Fruit fly (Drosophila melanogaster) whole organism, embryonic: ENCODE data around the gene CG10660.

ENCODE experiments used
- Atf6 ChIP-seq: fragments of 200-800 bp; sonication (Bioruptor generic); IDR thresholded peaks from 2 replicates; pipeline ENCODE4 v1.3.6; 2022; ENCODE audit warnings: missing biosample characterization, missing genetic modification characterization
- CG10147 ChIP-seq: fragments of 200-800 bp; sonication (Bioruptor generic); optimal IDR thresholded peaks from 2 replicates; lab custom pipeline; 2019; ENCODE audit warnings: missing biosample characterization, mild to moderate bottlenecking, missing genetic modification characterization, moderate library complexity
- CG10321 ChIP-seq: fragments of 200-800 bp; sonication (Bioruptor generic); IDR thresholded peaks from 2 replicates; pipeline ENCODE4 v1.3.6; 2022; ENCODE audit warnings: missing biosample characterization, missing genetic modification characterization
- CG10959 ChIP-seq: fragments of 200-800 bp; sonication (Bioruptor generic); IDR thresholded peaks from 2 replicates; pipeline ENCODE4 v1.3.6; 2022; ENCODE audit warnings: missing biosample characterization, missing genetic modification characterization
- CG12391 ChIP-seq: fragments of 200-800 bp; sonication (Bioruptor generic); optimal IDR thresholded peaks from 3 replicates; lab custom pipeline; 2018; ENCODE audit warnings: missing biosample characterization, mild to moderate bottlenecking, missing genetic modification characterization, moderate library complexity
- CG14014 ChIP-seq: fragments of 200-800 bp; sonication (Bioruptor generic); IDR thresholded peaks from 2 replicates; pipeline ENCODE4 v1.3.6; 2022; ENCODE audit warnings: missing biosample characterization, missing genetic modification characterization
- CG14667 ChIP-seq: fragments of 200-800 bp; sonication (Bioruptor generic); IDR thresholded peaks from 2 replicates; pipeline ENCODE4 v1.3.6; 2022; ENCODE audit warnings: missing biosample characterization, missing genetic modification characterization
- CG15073 ChIP-seq: fragments of 200-800 bp; sonication (Bioruptor generic); optimal IDR thresholded peaks from 2 replicates; lab custom pipeline; 2016; ENCODE audit warnings: missing biosample characterization, missing genetic modification characterization
- CG1603 ChIP-seq: fragments of 200-800 bp; sonication (Bioruptor generic); optimal IDR thresholded peaks from 2 replicates; lab custom pipeline; 2019; ENCODE audit warnings: missing biosample characterization, mild to moderate bottlenecking, missing genetic modification characterization, moderate library complexity
- CG16779 ChIP-seq: fragments of 200-800 bp; sonication (Bioruptor generic); IDR thresholded peaks from 2 replicates; pipeline ENCODE4 v1.3.6; 2022; ENCODE audit warnings: missing biosample characterization, missing genetic modification characterization
- CG16813 ChIP-seq: fragments of 200-800 bp; sonication (Bioruptor generic); IDR thresholded peaks from 3 replicates; pipeline ENCODE4 v1.3.6; 2022; ENCODE audit warnings: missing biosample characterization, missing genetic modification characterization; ENCODE audit not compliant: partially characterized antibody
- CG18599 ChIP-seq: fragments of 200-800 bp; sonication (Bioruptor generic); optimal IDR thresholded peaks from 3 replicates; lab custom pipeline; 2017; ENCODE audit warnings: missing biosample characterization, missing genetic modification characterization, mild to moderate bottlenecking, moderate library complexity, missing genetic modification reagents
- CG5180 ChIP-seq: fragments of 200-800 bp; sonication (Bioruptor generic); optimal IDR thresholded peaks from 3 replicates; lab custom pipeline; 2017; ENCODE audit warnings: missing biosample characterization, missing genetic modification characterization, mild to moderate bottlenecking, moderate library complexity, missing genetic modification reagents
- CG7745 ChIP-seq: fragments of 200-800 bp; sonication (Bioruptor generic); optimal IDR thresholded peaks from 2 replicates; lab custom pipeline; 2018; ENCODE audit warnings: missing biosample characterization, mild to moderate bottlenecking, missing genetic modification characterization, moderate library complexity
- CG8290 ChIP-seq, 3 experiments: fragments of 200-800 bp; sonication (Bioruptor generic); optimal IDR thresholded peaks; 2 replicates each; lab custom pipeline; 2016 to 2019; ENCODE audit warnings: missing biosample characterization in 3 of 3, missing genetic modification characterization in 3 of 3, mild to moderate bottlenecking in 2 of 3, moderate library complexity in 1 of 3
- CG9437 ChIP-seq: fragments of 200-800 bp; sonication (Bioruptor generic); optimal IDR thresholded peaks from 2 replicates; lab custom pipeline; 2018; ENCODE audit warnings: missing biosample characterization, mild to moderate bottlenecking, missing genetic modification characterization
- Ets65A ChIP-seq: fragments of 200-800 bp; sonication (Bioruptor generic); peaks from one replicate; lab custom pipeline; 2016; ENCODE audit warnings: missing biosample characterization, missing genetic modification characterization
- Hand ChIP-seq: fragments of 200-800 bp; sonication (Bioruptor generic); optimal IDR thresholded peaks from 2 replicates; lab custom pipeline; 2017; ENCODE audit warnings: mild to moderate bottlenecking, missing biosample characterization, missing genetic modification reagents, missing genetic modification characterization
- Hey ChIP-seq: fragments of 200-800 bp; sonication (Bioruptor generic); optimal IDR thresholded peaks from 3 replicates; lab custom pipeline; 2018; ENCODE audit warnings: missing biosample characterization, mild to moderate bottlenecking, missing genetic modification characterization
- MESR4 ChIP-seq: fragments of 200-800 bp; sonication (Bioruptor generic); optimal IDR thresholded peaks from 2 replicates; lab custom pipeline; 2018; ENCODE audit warnings: missing biosample characterization, mild to moderate bottlenecking, missing genetic modification characterization, moderate library complexity
- Myb ChIP-seq: fragments of 200-800 bp; sonication (Bioruptor generic); optimal IDR thresholded peaks from 2 replicates; lab custom pipeline; 2016; ENCODE audit warnings: missing biosample characterization, missing genetic modification characterization
- Nf-YA ChIP-seq: fragments of 200-800 bp; sonication (Bioruptor generic); IDR thresholded peaks from 2 replicates; pipeline ENCODE4 v1.3.6; 2022; ENCODE audit warnings: missing biosample characterization, missing genetic modification characterization
- Opbp ChIP-seq: fragments of 200-800 bp; sonication (Bioruptor generic); IDR thresholded peaks from 3 replicates; pipeline ENCODE4 v1.3.6; 2022; ENCODE audit warnings: missing biosample characterization, missing genetic modification characterization; ENCODE audit not compliant: partially characterized antibody
- Six4 ChIP-seq: fragments of 200-800 bp; sonication (Bioruptor generic); optimal IDR thresholded peaks from 2 replicates; lab custom pipeline; 2016; ENCODE audit warnings: missing biosample characterization, missing genetic modification characterization
- Tbp ChIP-seq: fragments of >200 bp; optimal IDR thresholded peaks from 2 replicates; lab custom pipeline; 2018; ENCODE audit warnings: missing biosample characterization, missing genetic modification characterization
- aop ChIP-seq: fragments of 200-800 bp; sonication (Bioruptor generic); IDR thresholded peaks from 2 replicates; pipeline ENCODE4 v1.3.6; 2022; ENCODE audit warnings: missing biosample characterization, missing genetic modification characterization
- ara ChIP-seq: fragments of 200-800 bp; sonication (Bioruptor generic); IDR thresholded peaks from 2 replicates; pipeline ENCODE4 v1.3.6; 2022; ENCODE audit warnings: missing biosample characterization, missing genetic modification characterization
- bsh ChIP-seq, 2 experiments: fragments of 200-800 bp; sonication (Bioruptor generic); optimal IDR thresholded peaks; 2 replicates each; lab custom pipeline; 2017 to 2018; ENCODE audit warnings: mild to moderate bottlenecking in 2 of 2, missing biosample characterization in 2 of 2, missing genetic modification characterization in 2 of 2, moderate library complexity in 1 of 2
- caup ChIP-seq: fragments of 200-800 bp; sonication (Bioruptor generic); optimal IDR thresholded peaks from 3 replicates; lab custom pipeline; 2017; ENCODE audit warnings: missing biosample characterization, mild to moderate bottlenecking, missing genetic modification characterization, moderate library complexity; ENCODE audit not compliant: severe bottlenecking
- dm ChIP-seq: fragments of 200-800 bp; sonication (Bioruptor generic); optimal IDR thresholded peaks from 3 replicates; lab custom pipeline; 2016; ENCODE audit warnings: missing biosample characterization, missing genetic modification characterization
- eyg ChIP-seq: fragments of 200-800 bp; sonication (Bioruptor generic); optimal IDR thresholded peaks from 3 replicates; lab custom pipeline; 2016; ENCODE audit warnings: missing biosample characterization, missing genetic modification characterization
- fd3F ChIP-seq: fragments of 200-800 bp; sonication (Bioruptor generic); optimal IDR thresholded peaks from 2 replicates; lab custom pipeline; 2018; ENCODE audit warnings: missing biosample characterization, mild to moderate bottlenecking, missing genetic modification characterization, moderate library complexity
- mld ChIP-seq: fragments of 200-800 bp; sonication (Bioruptor generic); IDR thresholded peaks from 3 replicates; pipeline ENCODE4 v1.3.6; 2022; ENCODE audit warnings: missing biosample characterization, missing genetic modification characterization; ENCODE audit not compliant: partially characterized antibody
- onecut ChIP-seq: fragments of 200-800 bp; sonication (Bioruptor generic); IDR thresholded peaks from 2 replicates; pipeline ENCODE4 v1.3.6; 2022; ENCODE audit warnings: missing biosample characterization, missing genetic modification characterization
- pan ChIP-seq, 4 experiments: fragments of >200 bp in 3 of 4; fragments of 200-800 bp in 1 of 4; sonication (Bioruptor generic) in 1 of 4; optimal IDR thresholded peaks in 3 of 4; IDR thresholded peaks in 1 of 4; 2 replicates each; pipeline versions ENCODE4 v1.3.6 to Lab custom; 2017 to 2022; ENCODE audit warnings: missing biosample characterization in 2 of 4, missing genetic modification characterization in 2 of 4, mixed read lengths in 1 of 4
- prd ChIP-seq, 3 experiments: fragments of >200 bp in 2 of 3; fragments of 200-800 bp in 1 of 3; sonication (Bioruptor generic) in 1 of 3; optimal IDR thresholded peaks in 2 of 3; IDR thresholded peaks in 1 of 3; 2 replicates in 2 of 3; 3 replicates in 1 of 3; pipeline versions ENCODE4 v1.3.6 to Lab custom; 2017 to 2022; ENCODE audit warnings: missing biosample characterization in 1 of 3, missing genetic modification characterization in 1 of 3
- pum ChIP-seq: fragments of 200-800 bp; sonication (Bioruptor generic); optimal IDR thresholded peaks from 2 replicates; lab custom pipeline; 2016; ENCODE audit warnings: missing biosample characterization, missing genetic modification characterization
- ranshi ChIP-seq: fragments of 200-800 bp; sonication (Bioruptor generic); IDR thresholded peaks from 2 replicates; pipeline ENCODE4 v1.3.6; 2022; ENCODE audit warnings: missing biosample characterization, missing genetic modification characterization
- slbo ChIP-seq: fragments of 200-800 bp; sonication (Bioruptor generic); IDR thresholded peaks from 2 replicates; pipeline ENCODE4 v1.3.6; 2022; ENCODE audit warnings: missing biosample characterization, missing genetic modification characterization
- slp2 ChIP-seq: fragments of 200-800 bp; sonication (Bioruptor generic); optimal IDR thresholded peaks from 2 replicates; lab custom pipeline; 2016; ENCODE audit warnings: missing biosample characterization, missing genetic modification characterization
- sna ChIP-seq: fragments of 200-800 bp; sonication (Bioruptor generic); IDR thresholded peaks from 2 replicates; pipeline ENCODE4 v1.3.6; 2022; ENCODE audit warnings: missing biosample characterization, missing genetic modification characterization; ENCODE audit not compliant: partially characterized antibody
- so ChIP-seq: fragments of 200-800 bp; sonication (Bioruptor generic); IDR thresholded peaks from 3 replicates; pipeline ENCODE4 v1.3.6; 2022; ENCODE audit warnings: missing biosample characterization, missing genetic modification characterization
- tll ChIP-seq, 2 experiments: fragments of 200-800 bp in 1 of 2; fragments of >200 bp in 1 of 2; sonication (Bioruptor generic) in 1 of 2; optimal IDR thresholded peaks; 2 replicates each; lab custom pipeline; 2017 to 2019; ENCODE audit warnings: missing biosample characterization in 2 of 2, missing genetic modification characterization in 2 of 2, mild to moderate bottlenecking in 1 of 2, moderate library complexity in 1 of 2
- usp ChIP-seq: fragments of >200 bp; optimal IDR thresholded peaks from 2 replicates; lab custom pipeline; 2017; ENCODE audit warnings: missing biosample characterization, missing genetic modification characterization
- vfl ChIP-seq: fragments of 200-800 bp; sonication (Bioruptor generic); optimal IDR thresholded peaks from 2 replicates; lab custom pipeline; 2016; ENCODE audit warnings: missing biosample characterization, missing genetic modification characterization
- wor ChIP-seq: fragments of 200-800 bp; sonication (Bioruptor generic); IDR thresholded peaks from 2 replicates; pipeline ENCODE4 v1.3.6; 2022; ENCODE audit warnings: missing biosample characterization, missing genetic modification characterization
- yki ChIP-seq: fragments of >200 bp; optimal IDR thresholded peaks from 3 replicates; lab custom pipeline; 2018
- zen ChIP-seq: fragments of 200-800 bp; sonication (Bioruptor generic); optimal IDR thresholded peaks from 3 replicates; lab custom pipeline; 2018; ENCODE audit warnings: missing biosample characterization, mild to moderate bottlenecking, missing genetic modification characterization, moderate library complexity

Gene CG10660

DNA sequence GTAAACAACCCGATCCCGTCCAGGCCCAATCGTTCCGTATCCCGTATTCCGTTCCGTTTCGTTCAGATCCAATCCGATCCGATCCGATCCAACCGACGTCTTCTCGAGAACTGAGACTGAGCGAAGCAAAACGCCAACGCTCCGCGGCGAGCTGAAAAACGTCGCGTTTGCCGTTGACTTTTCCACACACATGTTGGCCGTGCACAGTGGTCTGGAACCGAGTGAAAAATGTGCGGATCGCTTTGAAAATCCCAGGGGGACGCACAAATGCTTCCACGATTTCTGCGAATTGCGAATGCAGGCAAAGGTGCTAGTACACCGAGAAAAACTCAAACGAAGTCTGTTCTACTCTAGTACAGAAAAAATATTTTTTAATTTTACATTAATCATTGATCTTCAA lies 5.5 kb downstream of the CG10660 start, which contains the start of gene CG10663 (continued):
- TF ChIP-seq sna (GFP tag; lab: Robert Waterston, UW), result no peak
- TF ChIP-seq so (GFP tag; lab: Robert Waterston, UW), result peak; percentile 34; the same call in 1 of the 3 replicates
- TF ChIP-seq slbo (GFP tag; lab: Robert Waterston, UW), result peak; percentile 42
- peak; percentile 34 for TF ChIP-seq CG9437 (GFP tag; lab: Kevin White, UChicago)
- TF ChIP-seq usp (GFP tag; lab: Kevin White, UChicago), result no peak
- 0 out of 3 replicates have a peak, but pooled peaks have one; percentile 24 for TF ChIP-seq Opbp (GFP tag; lab: Robert Waterston, UW)
- TF ChIP-seq Hey (tag; lab: Kevin White, UChicago), result no peak
- no peak for TF ChIP-seq ranshi (GFP tag; lab: Robert Waterston, UW)
- TF ChIP-seq CG8290 (GFP tag; optimal IDR thresholded peaks at IDR 0.05; lab: Kevin White, UChicago), result no peak
- peak in 1 of 2 experiments; percentile 54 for TF ChIP-seq CG8290 (tag; optimal IDR thresholded peaks at IDR 0.05; lab: Kevin White, UChicago)
- TF ChIP-seq CG18599, result no peak
- no peak for TF ChIP-seq CG10321
- TF ChIP-seq ara (GFP tag; lab: Robert Waterston, UW), result peak; percentile 38; the same call in 1 of the 2 replicates
- TF ChIP-seq onecut (GFP tag; lab: Robert Waterston, UW), result 0 out of 2 replicates have a peak, but pooled peaks have one; percentile 25
- peak; percentile 32; the same call in 1 of the 2 replicates for TF ChIP-seq CG14014 (GFP tag; lab: Robert Waterston, UW)
- TF ChIP-seq CG5180 (GFP tag; lab: Kevin White, UChicago), result peak; percentile 81
- no peak for TF ChIP-seq pan (optimal IDR thresholded peaks at IDR 0.05; lab: Kevin White, UChicago)
- TF ChIP-seq pan (GFP tag; optimal IDR thresholded peaks at IDR 0.05 in 1 of 2, IDR thresholded peaks at IDR 0.05 in 1 of 2), result peak in 1 of 2 experiments; percentile 32
- TF ChIP-seq zen (tag; lab: Kevin White, UChicago), result no peak
- TF ChIP-seq mld, result peak; percentile 34; the same call in 1 of the 3 replicates
- no peak for TF ChIP-seq CG14667 (GFP tag; lab: Robert Waterston, UW)
- no peak for TF ChIP-seq CG10147 (GFP tag; lab: Kevin White, UChicago)
- TF ChIP-seq CG10959, result 0 out of 2 replicates have a peak, but pooled peaks have one; percentile 31
- TF ChIP-seq eyg (GFP tag; lab: Kevin White, UChicago), result peak; percentile 8
- no peak for TF ChIP-seq slp2 (GFP tag; lab: Kevin White, UChicago)
- TF ChIP-seq CG7745, result no peak
- no peak for TF ChIP-seq vfl (GFP tag; lab: Kevin White, UChicago)
- TF ChIP-seq Ets65A, result no peak
- no peak for TF ChIP-seq Hand
- TF ChIP-seq CG16813 (GFP tag; lab: Robert Waterston, UW), result peak; percentile 43; the same call in 1 of the 3 replicates
- TF ChIP-seq prd (optimal IDR thresholded peaks at IDR 0.05; lab: Kevin White, UChicago), result no peak
- TF ChIP-seq prd (GFP tag; IDR thresholded peaks at IDR 0.05; lab: Robert Waterston, UW), result 0 out of 3 replicates have a peak, but pooled peaks have one; percentile 37
- TF ChIP-seq tll (GFP tag; optimal IDR thresholded peaks at IDR 0.05; lab: Kevin White, UChicago), result peak in 1 of 2 experiments; percentile 79
- TF ChIP-seq Six4, result no peak
- no peak for TF ChIP-seq pum
- no peak for TF ChIP-seq Nf-YA (GFP tag; lab: Robert Waterston, UW)
- TF ChIP-seq fd3F (GFP tag; lab: Kevin White, UChicago), result no peak
- TF ChIP-seq Myb, result no peak
- no peak for TF ChIP-seq aop
- TF ChIP-seq bsh (GFP tag; optimal IDR thresholded peaks at IDR 0.05; lab: Kevin White, UChicago), result peak; percentile 15 to 28
- TF ChIP-seq Tbp (GFP tag; lab: Kevin White, UChicago), result no peak
- peak; percentile 45 for TF ChIP-seq dm
- TF ChIP-seq Atf6 (GFP tag; lab: Robert Waterston, UW), result 0 out of 2 replicates have a peak, but pooled peaks have one; percentile 27
- TF ChIP-seq CG12391 (tag; lab: Kevin White, UChicago), result peak; percentile 11
- TF ChIP-seq MESR4 (GFP tag; lab: Kevin White, UChicago), result no peak
- peak; percentile 36 for TF ChIP-seq CG1603 (tag; lab: Kevin White, UChicago)
- TF ChIP-seq yki (lab: Kevin White, UChicago), result no peak
- TF ChIP-seq caup, result peak; percentile 2
- TF ChIP-seq CG16779, result no peak
- no peak for TF ChIP-seq wor (GFP tag; lab: Robert Waterston, UW)
- TF ChIP-seq CG15073 (GFP tag; lab: Kevin White, UChicago), result no peak
